Fruit fly (Drosophila melanogaster): ENCODE data around the gene CG10336.
A peak's percentile ranks its signal among the peaks of the same experiment; 100 is the strongest.

The CG10336 gene

dm6 chr2L:18688646-18689296 lies 557 bp upstream of the CG10336 start, which contains the start of gene msl-1 (continued):
- TF ChIP-seq crp (GFP tag; optimal IDR thresholded peaks at IDR 0.05) (peak in 1 of 2 experiments; percentile 28), nerfin-1 (tag; optimal IDR thresholded peaks at IDR 0.05) (no peak), CG14965 (GFP tag; optimal IDR thresholded peaks at IDR 0.05; ENCODE audit: borderline replicate concordance) (no peak), zen (tag; optimal IDR thresholded peaks at IDR 0.05) (no peak), Bteb2 (GFP tag; optimal IDR thresholded peaks at IDR 0.05) (peak; percentile 39), HLHmδ (GFP tag; optimal IDR thresholded peaks at IDR 0.05) (peak; percentile 46), Ravus (GFP tag; IDR thresholded peaks at IDR 0.05) (no peak), CG17912 (GFP tag; optimal IDR thresholded peaks at IDR 0.05) (peak; percentile 45), slou (GFP tag; optimal IDR thresholded peaks at IDR 0.05) (no peak), vvl (GFP tag; IDR thresholded peaks at IDR 0.05) (peak; percentile 48; the same call in 1 of the 2 replicates), CG12391 (tag; optimal IDR thresholded peaks at IDR 0.05) (peak; percentile 2), nmo (GFP tag; optimal IDR thresholded peaks at IDR 0.05) (peak; percentile 43), Sin3A (optimal IDR thresholded peaks at IDR 0.05) (peak; percentile 67), slbo (GFP tag; IDR thresholded peaks at IDR 0.05) (peak; percentile 79), CG4360 (GFP tag; IDR thresholded peaks at IDR 0.05) (no peak), trem (tag; optimal IDR thresholded peaks at IDR 0.05) (peak; percentile 88), CG18619 (GFP tag; optimal IDR thresholded peaks at IDR 0.05) (no peak), bsh (GFP tag; optimal IDR thresholded peaks at IDR 0.05) (no peak), CG5180 (GFP tag; optimal IDR thresholded peaks at IDR 0.05) (no peak), CG11504 (tag; optimal IDR thresholded peaks at IDR 0.05) (no peak), D (optimal IDR thresholded peaks at IDR 0.05) (peak; percentile 25), D (GFP tag; optimal IDR thresholded peaks at IDR 0.05) (no peak), CG9876 (GFP tag; optimal IDR thresholded peaks at IDR 0.05) (peak; percentile 38), CG4617 (GFP tag; optimal IDR thresholded peaks at IDR 0.05; ENCODE audit: borderline replicate concordance) (peak; percentile 65), CG10366 (GFP tag; IDR thresholded peaks at IDR 0.05) (peak; percentile 10; the same call in 1 of the 2 replicates), hth (optimal IDR thresholded peaks at IDR 0.05) (no peak), luna (GFP tag; optimal IDR thresholded peaks at IDR 0.05) (no peak), CG7271 (tag; optimal IDR thresholded peaks at IDR 0.05) (no peak), CHES-1-like (GFP tag; optimal IDR thresholded peaks at IDR 0.05) (no peak), mld (GFP tag; IDR thresholded peaks at IDR 0.05; ENCODE audit: partially characterized antibody) (peak; percentile 94), Trl (optimal IDR thresholded peaks at IDR 0.05) (no peak), Trl (GFP tag; optimal IDR thresholded peaks at IDR 0.05) (peak; percentile 15), run (tag; optimal IDR thresholded peaks at IDR 0.05) (no peak), TFAM (GFP tag; optimal IDR thresholded peaks at IDR 0.05) (no peak), Dll (GFP tag; IDR thresholded peaks at IDR 0.05; ENCODE audit: partially characterized antibody) (peak; percentile 84), CG2129 (GFP tag; IDR thresholded peaks at IDR 0.05; ENCODE audit: partially characterized antibody) (peak; percentile 80), CG10431 (GFP tag; optimal IDR thresholded peaks at IDR 0.05) (no peak), CG8765 (GFP tag; IDR thresholded peaks at IDR 0.05) (peak; percentile 33; the same call in 1 of the 2 replicates), CG2875 (GFP tag; optimal IDR thresholded peaks at IDR 0.05) (no peak), CG31388 (GFP tag; optimal IDR thresholded peaks at IDR 0.05) (no peak), CG10321 (GFP tag; IDR thresholded peaks at IDR 0.05) (no peak), CG2120 (GFP tag; optimal IDR thresholded peaks at IDR 0.05) (peak; percentile 59), sens-2 (GFP tag; IDR thresholded peaks at IDR 0.05) (no peak), CG6175 (GFP tag; IDR thresholded peaks at IDR 0.05) (no peak), HLH54F (GFP tag; optimal IDR thresholded peaks at IDR 0.05) (peak; percentile 42), B-H2 (GFP tag; optimal IDR thresholded peaks at IDR 0.05) (peak; percentile 36), CG15073 (GFP tag; optimal IDR thresholded peaks at IDR 0.05) (no peak), CG7786 (GFP tag; optimal IDR thresholded peaks at IDR 0.05) (peak; percentile 58), CG13624 (GFP tag; optimal IDR thresholded peaks at IDR 0.05) (peak; percentile 30), CG5245 (GFP tag; optimal IDR thresholded peaks at IDR 0.05) (no peak), bowl (GFP tag; IDR thresholded peaks at IDR 0.05) (no peak)
